Worm (Caenorhabditis elegans) whole organism, midembryonic: ENCODE data around the gene crb-3.

Experiments used
- T22C8.4 ChIP-seq: fragments of 200-800 bp; sonication (Bioruptor generic); IDR thresholded peaks from 2 replicates; pipeline ENCODE4 v1.3.6; 2022; ENCODE audit warnings: missing genetic modification characterization, missing compliant biosample characterization
- flt-1 ChIP-seq: fragments of 200-800 bp; sonication (Bioruptor generic); IDR thresholded peaks from 2 replicates; pipeline ENCODE4 v1.3.6; 2022; ENCODE audit warnings: missing genetic modification characterization, missing compliant biosample characterization
- med-1 ChIP-seq: sonication (generic microtip); optimal IDR thresholded peaks from 2 replicates; lab custom pipeline; 2017; ENCODE audit warnings: missing genetic modification characterization, mild to moderate bottlenecking, missing compliant biosample characterization, antibody characterized with exemption, missing genetic modification reagents; ENCODE audit not compliant: insufficient read depth
- ref-1 ChIP-seq: fragments of 200-800 bp; sonication (Bioruptor generic); conservative IDR thresholded peaks from 2 replicates; pipeline ENCODE4 v1.3.6; 2022; ENCODE audit warnings: missing genetic modification reagents, missing genetic modification characterization, missing compliant biosample characterization
- tab-1 ChIP-seq: fragments of 200-800 bp; sonication (Bioruptor generic); IDR thresholded peaks from 2 replicates; pipeline ENCODE4 v1.3.6; 2022; ENCODE audit warnings: missing genetic modification characterization, missing compliant biosample characterization
- ztf-23 ChIP-seq: fragments of 200-800 bp; sonication (Bioruptor generic); IDR thresholded peaks from 2 replicates; pipeline ENCODE4 v1.3.6; 2022; ENCODE audit warnings: missing genetic modification reagents, missing genetic modification characterization, missing compliant biosample characterization
- ztf-29 ChIP-seq: fragments of 200-800 bp; sonication (Bioruptor generic); IDR thresholded peaks from 2 replicates; pipeline ENCODE4 v1.3.6; 2022; ENCODE audit warnings: missing genetic modification reagents, missing genetic modification characterization, missing compliant biosample characterization

ce11 chrX:9170058-9170457 is 33.5 kb upstream of the crb-3 start:
- TF ChIP-seq flt-1 (no peak), ztf-23 (GFP tag; lab: Robert Waterston, UW) (no peak), med-1 (no peak), ref-1 (GFP tag; lab: Robert Waterston, UW) (no peak), T22C8.4 (GFP tag; lab: Robert Waterston, UW) (no peak), ztf-29 (GFP tag; lab: Robert Waterston, UW) (no peak), tab-1 (no peak)
